Fruit fly (Drosophila melanogaster) whole organism, prepupa: ENCODE results near the gene nmdyn-D7.

Experiments
- Blimp-1 ChIP-seq: fragments of 200-800 bp; sonication (Bioruptor generic); optimal IDR thresholded peaks from 3 replicates; lab custom pipeline; 2017; ENCODE audit warnings: missing biosample characterization, missing genetic modification characterization, mild to moderate bottlenecking, moderate library complexity, missing genetic modification reagents
- CG11294 ChIP-seq: fragments of 200-800 bp; sonication (Bioruptor generic); IDR thresholded peaks from 2 replicates; pipeline ENCODE4 v1.3.6; 2022; ENCODE audit warnings: missing biosample characterization, missing genetic modification characterization
- CG11762 ChIP-seq: fragments of 200-800 bp; sonication (Bioruptor generic); optimal IDR thresholded peaks from 3 replicates; lab custom pipeline; 2016; ENCODE audit warnings: missing biosample characterization, missing genetic modification characterization; ENCODE audit not compliant: insufficient read depth
- CG11902 ChIP-seq: fragments of 200-800 bp; sonication (Bioruptor generic); optimal IDR thresholded peaks from 3 replicates; lab custom pipeline; 2016; ENCODE audit warnings: missing biosample characterization, missing genetic modification characterization
- CG15336 ChIP-seq: fragments of 200-800 bp; sonication (Bioruptor generic); IDR thresholded peaks from 2 replicates; pipeline ENCODE4 v1.3.6; 2022; ENCODE audit warnings: missing biosample characterization, missing genetic modification characterization
- CG1621 ChIP-seq: fragments of 200-800 bp; sonication (Bioruptor generic); optimal IDR thresholded peaks from 3 replicates; lab custom pipeline; 2018; ENCODE audit warnings: missing biosample characterization, mild to moderate bottlenecking, missing genetic modification characterization
- CG16779 ChIP-seq: fragments of 200-800 bp; sonication (Bioruptor generic); optimal IDR thresholded peaks from 3 replicates; lab custom pipeline; 2017; ENCODE audit warnings: missing biosample characterization, mild to moderate bottlenecking, missing genetic modification characterization
- CG3032 ChIP-seq: fragments of 200-800 bp; optimal IDR thresholded peaks from 2 replicates; lab custom pipeline; 2019; ENCODE audit warnings: missing biosample characterization, mild to moderate bottlenecking, missing genetic modification characterization, moderate library complexity
- CG34406 ChIP-seq: fragments of 200-800 bp; sonication (Bioruptor generic); optimal IDR thresholded peaks from 3 replicates; lab custom pipeline; 2016; ENCODE audit warnings: missing biosample characterization, missing genetic modification characterization
- CG6792 ChIP-seq: fragments of 200-800 bp; sonication (Bioruptor generic); optimal IDR thresholded peaks from 3 replicates; lab custom pipeline; 2016; ENCODE audit warnings: missing biosample characterization, missing genetic modification characterization
- CG6808 ChIP-seq: fragments of 200-800 bp; sonication (Bioruptor generic); optimal IDR thresholded peaks from 3 replicates; lab custom pipeline; 2017; ENCODE audit warnings: missing biosample characterization, missing genetic modification characterization, mild to moderate bottlenecking, moderate library complexity, missing genetic modification reagents
- CG6854 ChIP-seq: fragments of 200-800 bp; sonication (Bioruptor generic); optimal IDR thresholded peaks from 2 replicates; lab custom pipeline; 2017; ENCODE audit warnings: missing biosample characterization, mild to moderate bottlenecking, missing genetic modification characterization
- CG8319 ChIP-seq: fragments of 200-800 bp; sonication (Bioruptor generic); optimal IDR thresholded peaks from 3 replicates; lab custom pipeline; 2016; ENCODE audit warnings: missing biosample characterization, missing genetic modification characterization
- CG8632 ChIP-seq: fragments of 200-800 bp; sonication (Bioruptor generic); optimal IDR thresholded peaks from 3 replicates; lab custom pipeline; 2016; ENCODE audit warnings: missing biosample characterization, missing genetic modification characterization
- Eip78C ChIP-seq: fragments of 200-800 bp; sonication (Bioruptor generic); peaks from one replicate; lab custom pipeline; 2016; ENCODE audit warnings: missing biosample characterization, missing genetic modification characterization
- Hr39 ChIP-seq: fragments of 200-800 bp; sonication (Bioruptor generic); optimal IDR thresholded peaks from 2 replicates; lab custom pipeline; 2016; ENCODE audit warnings: missing biosample characterization, missing genetic modification characterization
- Sox102F ChIP-seq: fragments of 200-800 bp; sonication (Bioruptor generic); optimal IDR thresholded peaks from 2 replicates; lab custom pipeline; 2016; ENCODE audit warnings: missing biosample characterization, mild to moderate bottlenecking, missing genetic modification characterization
- Sox15 ChIP-seq: fragments of 200-800 bp; sonication (Bioruptor generic); optimal IDR thresholded peaks from 3 replicates; lab custom pipeline; 2016; ENCODE audit warnings: missing biosample characterization, missing genetic modification characterization
- dsx ChIP-seq: fragments of 200-800 bp; optimal IDR thresholded peaks from 3 replicates; lab custom pipeline; 2019; ENCODE audit warnings: missing biosample characterization, mild to moderate bottlenecking, missing genetic modification characterization, moderate library complexity; ENCODE audit not compliant: poor library complexity, severe bottlenecking
- fd85E ChIP-seq: fragments of 200-800 bp; sonication (Bioruptor generic); optimal IDR thresholded peaks from 3 replicates; lab custom pipeline; 2016; ENCODE audit warnings: missing biosample characterization, missing genetic modification characterization
- fkh ChIP-seq: fragments of 200-800 bp; sonication (Bioruptor generic); optimal IDR thresholded peaks from 3 replicates; lab custom pipeline; 2017; ENCODE audit warnings: missing biosample characterization, mild to moderate bottlenecking, missing genetic modification characterization, moderate library complexity
- lz ChIP-seq: fragments of 200-800 bp; sonication (Bioruptor generic); optimal IDR thresholded peaks from 3 replicates; lab custom pipeline; 2016; ENCODE audit warnings: missing biosample characterization, missing genetic modification characterization
- pdm3 ChIP-seq: fragments of 200-800 bp; sonication (Bioruptor generic); optimal IDR thresholded peaks from 3 replicates; lab custom pipeline; 2016; ENCODE audit warnings: missing biosample characterization, missing genetic modification characterization
- svp ChIP-seq: fragments of 200-800 bp; sonication (Bioruptor generic); peaks from one replicate; lab custom pipeline; 2016; ENCODE audit warnings: missing biosample characterization, missing genetic modification characterization

The nmdyn-D7 gene

dm6 chr3R:9725121-9725956 is 45.6 kb downstream of the nmdyn-D7 start, which contains the start of gene hyd:
TSS of gene hyd (minus strand) at chr3R:9725615.
- TF ChIP-seq fkh (GFP tag; lab: Kevin White, UChicago), result peak; percentile 55
- no peak for TF ChIP-seq pdm3 (GFP tag; lab: Kevin White, UChicago)
- no peak for TF ChIP-seq CG6808 (GFP tag; lab: Kevin White, UChicago)
- TF ChIP-seq CG11294 (GFP tag; lab: Robert Waterston, UW), result no peak

- TF ChIP-seq CG16779 (no peak), Blimp-1 (GFP tag; lab: Kevin White, UChicago) (no peak), Hr39 (GFP tag; lab: Kevin White, UChicago) (no peak), dsx (GFP tag; lab: Kevin White, UChicago) (no peak), CG11762 (GFP tag; lab: Kevin White, UChicago) (no peak), lz (GFP tag; lab: Kevin White, UChicago) (no peak), CG8319 (GFP tag; lab: Kevin White, UChicago) (no peak), CG15336 (GFP tag; lab: Robert Waterston, UW) (no peak), fd85E (no peak), CG11902 (GFP tag; lab: Kevin White, UChicago) (no peak), CG6854 (GFP tag; lab: Kevin White, UChicago) (no peak), CG6792 (GFP tag; lab: Kevin White, UChicago) (no peak), CG1621 (tag; lab: Kevin White, UChicago) (no peak), Eip78C (GFP tag; lab: Kevin White, UChicago) (no peak), Sox15 (no peak), Sox102F (GFP tag; lab: Kevin White, UChicago) (no peak), svp (GFP tag; lab: Kevin White, UChicago) (no peak), CG34406 (GFP tag; lab: Kevin White, UChicago) (no peak), CG3032 (no peak), CG8632 (GFP tag; lab: Kevin White, UChicago) (no peak)
Observed at dm6 chr3R:9730784-9731183, 51.0 kb downstream of the nmdyn-D7 start, which contains the start of gene FoxP. TSS of gene FoxP (minus strand) at chr3R:9730872.
